Fruit fly (Drosophila melanogaster): ENCODE results near the gene CG3156.

Gene CG3156

DNA sequence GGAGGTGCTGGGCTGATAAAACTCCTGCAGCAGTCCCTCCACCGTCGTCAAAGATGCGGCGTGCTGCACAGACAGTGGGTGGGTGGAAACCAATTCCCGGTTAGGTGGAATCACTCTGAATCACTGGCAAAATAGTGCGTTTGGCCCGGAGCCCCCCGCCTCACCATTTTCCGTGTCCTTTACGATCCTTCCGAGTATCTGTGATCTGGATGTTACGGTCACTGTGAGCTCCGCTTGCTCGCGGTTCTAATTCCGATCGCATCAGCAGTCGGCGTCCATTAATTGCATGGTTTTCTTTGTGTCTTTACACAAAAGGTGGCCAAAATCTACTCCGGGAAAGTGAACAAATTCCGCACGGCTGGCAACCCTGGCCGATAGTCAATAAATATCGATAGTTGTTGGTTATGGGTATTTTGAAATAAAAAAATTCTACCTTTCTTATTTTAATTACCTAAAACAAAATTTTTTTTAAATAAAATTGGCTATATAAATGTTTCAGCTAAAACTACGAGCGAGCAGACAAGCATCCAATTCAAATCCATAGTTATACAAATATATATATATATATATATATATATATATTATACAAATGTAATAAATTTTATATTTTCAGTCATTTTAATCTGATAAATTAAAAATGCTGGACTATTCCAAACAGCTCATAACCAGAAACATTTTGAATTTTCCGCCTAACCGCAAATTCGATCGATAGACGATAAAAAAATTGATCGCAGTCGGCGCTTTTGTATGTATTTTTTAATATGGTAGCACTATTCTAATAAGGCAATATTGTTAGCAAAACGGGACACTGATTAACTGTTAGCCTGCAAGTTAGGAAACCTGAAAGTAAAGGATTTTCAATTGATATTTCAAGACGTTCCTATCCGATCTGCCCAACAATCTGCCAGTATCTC is 11.2 kb upstream of the CG3156 start, which contains the start of the genes ebo and CG13373 (continued):
- TF ChIP-seq nom (GFP tag; optimal IDR thresholded peaks at IDR 0.05) (no peak), CG1233 (GFP tag; optimal IDR thresholded peaks at IDR 0.05) (peak; percentile 0), repo (GFP tag; optimal IDR thresholded peaks at IDR 0.05) (no peak), Sry-δ (GFP tag; optimal IDR thresholded peaks at IDR 0.05) (peak; percentile 76), salm (tag; optimal IDR thresholded peaks at IDR 0.05) (no peak), Sox100B (GFP tag; optimal IDR thresholded peaks at IDR 0.05) (no peak), crp (GFP tag; optimal IDR thresholded peaks at IDR 0.05) (no peak), vnd (GFP tag; IDR thresholded peaks at IDR 0.05; ENCODE audit: partially characterized antibody) (peak; percentile 55; the same call in 1 of the 3 replicates), CG7786 (GFP tag; optimal IDR thresholded peaks at IDR 0.05) (no peak), inv (GFP tag; IDR thresholded peaks at IDR 0.05; ENCODE audit: partially characterized antibody) (peak; percentile 49; the same call in 1 of the 2 replicates), CG9932 (GFP tag; IDR thresholded peaks at IDR 0.05) (peak; percentile 72), Bgb (GFP tag; IDR thresholded peaks at IDR 0.05; ENCODE audit: partially characterized antibody) (peak; percentile 49), toy (GFP tag; IDR thresholded peaks at IDR 0.05) (no peak), HmgD (GFP tag; optimal IDR thresholded peaks at IDR 0.05) (no peak), fd102C (GFP tag; optimal IDR thresholded peaks at IDR 0.05) (no peak), zfh1 (GFP tag; IDR thresholded peaks at IDR 0.05) (0 out of 3 replicates have a peak, but pooled peaks have one; percentile 30), CG2889 (GFP tag; IDR thresholded peaks at IDR 0.05) (no peak), maf-S (GFP tag; optimal IDR thresholded peaks at IDR 0.05) (no peak), CG8388 (GFP tag; optimal IDR thresholded peaks at IDR 0.05) (peak; percentile 28), odd (GFP tag; optimal IDR thresholded peaks at IDR 0.05) (no peak), oc (tag; optimal IDR thresholded peaks at IDR 0.05) (no peak), CG11696 (GFP tag; IDR thresholded peaks at IDR 0.05) (no peak), grau (tag; optimal IDR thresholded peaks at IDR 0.05) (peak; percentile 58), lmd (GFP tag; IDR thresholded peaks at IDR 0.05) (peak; percentile 28; the same call in 1 of the 2 replicates), dmrt11E (tag; optimal IDR thresholded peaks at IDR 0.05) (peak; percentile 24), CG30403 (GFP tag; optimal IDR thresholded peaks at IDR 0.05) (peak; percentile 47), NC2α (GFP tag; optimal IDR thresholded peaks at IDR 0.05) (no peak), sc (optimal IDR thresholded peaks at IDR 0.05) (no peak), sc (GFP tag; optimal IDR thresholded peaks at IDR 0.05) (no peak), stwl (tag; optimal IDR thresholded peaks at IDR 0.05) (peak; percentile 1), CG14050 (GFP tag; IDR thresholded peaks at IDR 0.05) (peak; percentile 15; the same call in 1 of the 3 replicates), nerfin-1 (tag; optimal IDR thresholded peaks at IDR 0.05) (no peak), CkIIα-i1 (GFP tag; IDR thresholded peaks at IDR 0.05) (no peak), MBD-R2 (GFP tag; IDR thresholded peaks at IDR 0.05) (peak; percentile 30; the same call in 1 of the 2 replicates), CG4617 (GFP tag; optimal IDR thresholded peaks at IDR 0.05; ENCODE audit: borderline replicate concordance) (peak; percentile 71), unc-4 (GFP tag; IDR thresholded peaks at IDR 0.05; ENCODE audit: partially characterized antibody) (peak; percentile 63), nau (GFP tag; optimal IDR thresholded peaks at IDR 0.05) (no peak), CG17802 (tag; optimal IDR thresholded peaks at IDR 0.05) (no peak), so (GFP tag; IDR thresholded peaks at IDR 0.05) (no peak), CG13424 (tag; optimal IDR thresholded peaks at IDR 0.05) (peak; percentile 45), peb (GFP tag; IDR thresholded peaks at IDR 0.05) (no peak), Dip2 (GFP tag; IDR thresholded peaks at IDR 0.05) (no peak), trem (tag; optimal IDR thresholded peaks at IDR 0.05) (peak; percentile 17), Blimp-1 (GFP tag; optimal IDR thresholded peaks at IDR 0.05) (no peak), lab (GFP tag; optimal IDR thresholded peaks at IDR 0.05) (no peak), pum (GFP tag; optimal IDR thresholded peaks at IDR 0.05) (no peak), CG7928 (GFP tag; optimal IDR thresholded peaks at IDR 0.05) (no peak), NFAT (GFP tag; IDR thresholded peaks at IDR 0.05) (no peak)

All from whole organism, embryonic.